Fruit fly (Drosophila melanogaster) whole organism, embryonic: ENCODE measurements around the gene Cpr62Bc.

Experiments
- BtbVII ChIP-seq: fragments of 200-800 bp; sonication (Bioruptor generic); optimal IDR thresholded peaks from 3 replicates; lab custom pipeline; 2017; ENCODE audit warnings: missing biosample characterization, mild to moderate bottlenecking, missing genetic modification characterization
- C15 ChIP-seq: fragments of 200-800 bp; sonication (Bioruptor generic); IDR thresholded peaks from 3 replicates; pipeline ENCODE4 v1.3.6; 2022; ENCODE audit warnings: missing biosample characterization, missing genetic modification characterization
- CG10321 ChIP-seq: fragments of 200-800 bp; sonication (Bioruptor generic); IDR thresholded peaks from 2 replicates; pipeline ENCODE4 v1.3.6; 2022; ENCODE audit warnings: missing biosample characterization, missing genetic modification characterization
- CG10959 ChIP-seq: fragments of 200-800 bp; sonication (Bioruptor generic); IDR thresholded peaks from 2 replicates; pipeline ENCODE4 v1.3.6; 2022; ENCODE audit warnings: missing biosample characterization, missing genetic modification characterization
- CG10979 ChIP-seq: fragments of 200-800 bp; sonication (Bioruptor generic); optimal IDR thresholded peaks from 2 replicates; lab custom pipeline; 2018; ENCODE audit warnings: missing biosample characterization, mild to moderate bottlenecking, missing genetic modification characterization, moderate library complexity
- CG11504 ChIP-seq: fragments of 200-800 bp; sonication (Bioruptor generic); optimal IDR thresholded peaks from 3 replicates; lab custom pipeline; 2019; ENCODE audit warnings: missing biosample characterization, mild to moderate bottlenecking, missing genetic modification characterization, moderate library complexity
- CG12236 ChIP-seq: fragments of 200-800 bp; sonication (Bioruptor generic); optimal IDR thresholded peaks from 2 replicates; lab custom pipeline; 2016; ENCODE audit warnings: missing biosample characterization, missing genetic modification characterization
- CG12299 ChIP-seq: fragments of 200-800 bp; sonication (Bioruptor generic); optimal IDR thresholded peaks from 2 replicates; lab custom pipeline; 2018; ENCODE audit warnings: missing biosample characterization, mild to moderate bottlenecking, missing genetic modification characterization
- CG12744 ChIP-seq: fragments of 200-800 bp; sonication (Bioruptor generic); optimal IDR thresholded peaks from 2 replicates; lab custom pipeline; 2016; ENCODE audit warnings: missing biosample characterization, missing genetic modification characterization
- CG14860 ChIP-seq: fragments of 200-800 bp; sonication (Bioruptor generic); IDR thresholded peaks from 3 replicates; pipeline ENCODE4 v1.3.6; 2022; ENCODE audit warnings: missing biosample characterization, missing genetic modification characterization; ENCODE audit not compliant: partially characterized antibody
- CG16813 ChIP-seq: fragments of 200-800 bp; sonication (Bioruptor generic); IDR thresholded peaks from 3 replicates; pipeline ENCODE4 v1.3.6; 2022; ENCODE audit warnings: missing biosample characterization, missing genetic modification characterization; ENCODE audit not compliant: partially characterized antibody
- CG16863 ChIP-seq: fragments of 200-800 bp; sonication (Bioruptor generic); optimal IDR thresholded peaks from 3 replicates; lab custom pipeline; 2016; ENCODE audit warnings: missing biosample characterization, missing genetic modification characterization
- CG17361 ChIP-seq: fragments of 200-800 bp; sonication (Bioruptor generic); IDR thresholded peaks from 3 replicates; pipeline ENCODE4 v1.3.6; 2022; ENCODE audit warnings: missing biosample characterization, missing genetic modification characterization
- CG2116 ChIP-seq: fragments of 200-800 bp; sonication (Bioruptor generic); optimal IDR thresholded peaks from 3 replicates; lab custom pipeline; 2018; ENCODE audit warnings: missing biosample characterization, mild to moderate bottlenecking, missing genetic modification characterization
- CG31388 ChIP-seq: fragments of 200-800 bp; sonication (Bioruptor generic); optimal IDR thresholded peaks from 2 replicates; lab custom pipeline; 2016; ENCODE audit warnings: missing biosample characterization, missing genetic modification characterization
- CG3163 ChIP-seq: fragments of 200-800 bp; sonication (Bioruptor generic); optimal IDR thresholded peaks from 3 replicates; lab custom pipeline; 2016; ENCODE audit warnings: missing biosample characterization, missing genetic modification characterization
- CG32772 ChIP-seq: fragments of 200-800 bp; sonication (Bioruptor generic); IDR thresholded peaks from 2 replicates; pipeline ENCODE4 v1.3.6; 2022; ENCODE audit warnings: missing biosample characterization, missing genetic modification characterization
- CG33557 ChIP-seq: fragments of 200-800 bp; sonication (Bioruptor generic); optimal IDR thresholded peaks from 2 replicates; lab custom pipeline; 2019; ENCODE audit warnings: missing biosample characterization, mild to moderate bottlenecking, missing genetic modification characterization, moderate library complexity
- CG6272 ChIP-seq: fragments of 200-800 bp; sonication (Bioruptor generic); IDR thresholded peaks from 2 replicates; pipeline ENCODE4 v1.3.6; 2022; ENCODE audit warnings: missing biosample characterization, missing genetic modification characterization
- CG8089 ChIP-seq: fragments of 200-800 bp; sonication (Bioruptor generic); optimal IDR thresholded peaks from 3 replicates; lab custom pipeline; 2016; ENCODE audit warnings: missing biosample characterization, missing genetic modification characterization
- Dref ChIP-seq: fragments of 200-800 bp; sonication (Bioruptor generic); IDR thresholded peaks from 2 replicates; pipeline ENCODE4 v1.3.6; 2022; ENCODE audit warnings: missing biosample characterization, missing genetic modification characterization
- Hr51 ChIP-seq, 2 experiments: fragments of 200-800 bp; sonication (Bioruptor generic); optimal IDR thresholded peaks; 2 replicates in 1 of 2; 3 replicates in 1 of 2; lab custom pipeline; 2016 to 2018; ENCODE audit warnings: missing biosample characterization in 2 of 2, missing genetic modification characterization in 2 of 2, mild to moderate bottlenecking in 1 of 2, moderate library complexity in 1 of 2
- MTF-1 ChIP-seq: fragments of 200-800 bp; sonication (Bioruptor generic); optimal IDR thresholded peaks from 2 replicates; lab custom pipeline; 2018; ENCODE audit warnings: missing biosample characterization, mild to moderate bottlenecking, missing genetic modification characterization, borderline replicate concordance
- Scr ChIP-seq: fragments of 200-800 bp; sonication (Bioruptor generic); IDR thresholded peaks from 2 replicates; pipeline ENCODE4 v1.3.6; 2022; ENCODE audit warnings: missing biosample characterization, missing genetic modification characterization; ENCODE audit not compliant: partially characterized antibody
- Sox102F ChIP-seq: fragments of 200-800 bp; sonication (Bioruptor generic); optimal IDR thresholded peaks from 2 replicates; lab custom pipeline; 2018; ENCODE audit warnings: missing biosample characterization, mild to moderate bottlenecking, missing genetic modification characterization, moderate library complexity
- Spps ChIP-seq: fragments of 200-800 bp; sonication (Bioruptor generic); optimal IDR thresholded peaks from 2 replicates; lab custom pipeline; 2018; ENCODE audit warnings: missing biosample characterization, mild to moderate bottlenecking, missing genetic modification characterization
- Trl ChIP-seq, 3 experiments: fragments of >200 bp in 2 of 3; fragments of 200-800 bp in 1 of 3; sonication (Bioruptor generic) in 1 of 3; optimal IDR thresholded peaks; 2 replicates in 1 of 3; 3 replicates in 2 of 3; lab custom pipeline; 2016 to 2017; ENCODE audit warnings: missing biosample characterization in 1 of 3, missing genetic modification characterization in 1 of 3
- bigmax ChIP-seq: fragments of 200-800 bp; sonication (Bioruptor generic); optimal IDR thresholded peaks from 2 replicates; lab custom pipeline; 2018; ENCODE audit warnings: missing biosample characterization, mild to moderate bottlenecking, missing genetic modification characterization
- caup ChIP-seq: fragments of 200-800 bp; sonication (Bioruptor generic); optimal IDR thresholded peaks from 3 replicates; lab custom pipeline; 2017; ENCODE audit warnings: missing biosample characterization, mild to moderate bottlenecking, missing genetic modification characterization, moderate library complexity; ENCODE audit not compliant: severe bottlenecking
- crol ChIP-seq: fragments of 200-800 bp; sonication (Bioruptor generic); IDR thresholded peaks from 2 replicates; pipeline ENCODE4 v1.3.6; 2022; ENCODE audit warnings: missing biosample characterization, missing genetic modification characterization
- danr ChIP-seq: fragments of 200-800 bp; sonication (Bioruptor generic); IDR thresholded peaks from 2 replicates; pipeline ENCODE4 v1.3.6; 2022; ENCODE audit warnings: missing biosample characterization, missing genetic modification characterization
- gcm ChIP-seq: fragments of 200-800 bp; sonication (Bioruptor generic); optimal IDR thresholded peaks from 2 replicates; lab custom pipeline; 2019; ENCODE audit warnings: missing biosample characterization, mild to moderate bottlenecking, missing genetic modification characterization, moderate library complexity
- ind ChIP-seq: fragments of 200-800 bp; sonication (Bioruptor generic); optimal IDR thresholded peaks from 3 replicates; lab custom pipeline; 2016; ENCODE audit warnings: missing biosample characterization, missing genetic modification characterization
- kni ChIP-seq: fragments of 200-800 bp; sonication (Bioruptor generic); optimal IDR thresholded peaks from 3 replicates; lab custom pipeline; 2017; ENCODE audit warnings: mild to moderate bottlenecking, missing biosample characterization, missing genetic modification reagents, missing genetic modification characterization
- onecut ChIP-seq: fragments of 200-800 bp; sonication (Bioruptor generic); IDR thresholded peaks from 2 replicates; pipeline ENCODE4 v1.3.6; 2022; ENCODE audit warnings: missing biosample characterization, missing genetic modification characterization
- otp ChIP-seq: fragments of 200-800 bp; sonication (Bioruptor generic); IDR thresholded peaks from 3 replicates; pipeline ENCODE4, ENCODE4 v1.3.6; 2022; ENCODE audit warnings: missing biosample characterization, missing genetic modification characterization
- pho ChIP-seq: fragments of 200-800 bp; sonication (Bioruptor generic); optimal IDR thresholded peaks from 2 replicates; lab custom pipeline; 2016; ENCODE audit warnings: missing biosample characterization, missing genetic modification characterization
- pnt ChIP-seq: fragments of 200-800 bp; sonication (Bioruptor generic); optimal IDR thresholded peaks from 3 replicates; lab custom pipeline; 2016; ENCODE audit warnings: missing biosample characterization, missing genetic modification characterization
- sd ChIP-seq: fragments of 200-800 bp; sonication (Bioruptor generic); optimal IDR thresholded peaks from 3 replicates; lab custom pipeline; 2018; ENCODE audit warnings: missing biosample characterization, mild to moderate bottlenecking, missing genetic modification characterization, moderate library complexity
- sens-2 ChIP-seq: fragments of 200-800 bp; sonication (Bioruptor generic); IDR thresholded peaks from 2 replicates; pipeline ENCODE4 v1.3.6; 2022; ENCODE audit warnings: missing biosample characterization, missing genetic modification characterization
- sqz ChIP-seq: fragments of 200-800 bp; sonication (Bioruptor generic); optimal IDR thresholded peaks from 3 replicates; lab custom pipeline; 2018; ENCODE audit warnings: missing biosample characterization, mild to moderate bottlenecking, missing genetic modification characterization
- ssp ChIP-seq: fragments of 200-800 bp; sonication (Bioruptor generic); IDR thresholded peaks from 2 replicates; pipeline ENCODE4 v1.3.6; 2022; ENCODE audit warnings: missing biosample characterization, missing genetic modification characterization
- unc-4 ChIP-seq: fragments of 200-800 bp; sonication (Bioruptor generic); IDR thresholded peaks from 2 replicates; pipeline ENCODE4 v1.3.6; 2022; ENCODE audit warnings: missing biosample characterization, missing genetic modification characterization; ENCODE audit not compliant: partially characterized antibody
- zen2 ChIP-seq: fragments of 200-800 bp; sonication (Bioruptor generic); IDR thresholded peaks from 3 replicates; pipeline ENCODE4 v1.3.6; 2022; ENCODE audit warnings: missing biosample characterization, missing genetic modification characterization; ENCODE audit not compliant: partially characterized antibody
- zfh1 ChIP-seq: fragments of 200-800 bp; sonication (Bioruptor generic); IDR thresholded peaks from 3 replicates; pipeline ENCODE4 v1.3.6; 2022; ENCODE audit warnings: missing biosample characterization, missing genetic modification characterization

Cpr62Bc gene

dm6 chr3L:1859563-1859962 lies 17.7 kb upstream of the Cpr62Bc start (continued):
- 0 out of 3 replicates have a peak, but pooled peaks have one; percentile 14 for TF ChIP-seq otp (GFP tag; lab: Robert Waterston, UW)
- peak; percentile 7 for TF ChIP-seq caup (GFP tag; lab: Kevin White, UChicago)
- TF ChIP-seq CG2116 (GFP tag; lab: Kevin White, UChicago): no peak
- TF ChIP-seq gcm (GFP tag; lab: Kevin White, UChicago): no peak

- TF ChIP-seq CG12236 (GFP tag; lab: Kevin White, UChicago) (no peak), sens-2 (GFP tag; lab: Robert Waterston, UW) (no peak), Hr51 (GFP tag; optimal IDR thresholded peaks at IDR 0.05; lab: Kevin White, UChicago) (peak; percentile 71 to 75), CG16813 (GFP tag; lab: Robert Waterston, UW) (no peak), CG10959 (GFP tag; lab: Robert Waterston, UW) (no peak), crol (GFP tag; lab: Robert Waterston, UW) (no peak), ssp (GFP tag; lab: Robert Waterston, UW) (peak; percentile 98), CG12744 (GFP tag; lab: Kevin White, UChicago) (peak; percentile 78), CG10979 (peak; percentile 62), Dref (GFP tag; lab: Robert Waterston, UW) (peak; percentile 4; the same call in 1 of the 2 replicates), Trl (optimal IDR thresholded peaks at IDR 0.05; lab: Kevin White, UChicago) (peak in 1 of 2 experiments; percentile 11), Trl (GFP tag; optimal IDR thresholded peaks at IDR 0.05; lab: Kevin White, UChicago) (peak; percentile 76), ind (GFP tag; lab: Kevin White, UChicago) (peak; percentile 84), Scr (GFP tag; lab: Robert Waterston, UW) (peak; percentile 33; the same call in 1 of the 2 replicates), sd (tag; lab: Kevin White, UChicago) (no peak), bigmax (no peak), CG10321 (no peak), CG32772 (GFP tag; lab: Robert Waterston, UW) (peak; percentile 41; the same call in 1 of the 2 replicates), pnt (GFP tag; lab: Kevin White, UChicago) (peak; percentile 66), onecut (GFP tag; lab: Robert Waterston, UW) (peak; percentile 53), danr (peak; percentile 33; the same call in 1 of the 2 replicates), kni (GFP tag; lab: Kevin White, UChicago) (no peak), zen2 (GFP tag; lab: Robert Waterston, UW) (no peak), Sox102F (GFP tag; lab: Kevin White, UChicago) (peak; percentile 68), sqz (GFP tag; lab: Kevin White, UChicago) (no peak), CG17361 (GFP tag; lab: Robert Waterston, UW) (peak; percentile 87), CG31388 (GFP tag; lab: Kevin White, UChicago) (peak; percentile 21), CG11504 (tag; lab: Kevin White, UChicago) (peak; percentile 82), CG3163 (peak; percentile 62), CG16863 (GFP tag; lab: Kevin White, UChicago) (peak; percentile 40), CG33557 (peak; percentile 66), MTF-1 (GFP tag; lab: Kevin White, UChicago) (no peak), unc-4 (GFP tag; lab: Robert Waterston, UW) (peak; percentile 42; the same call in 1 of the 2 replicates), pho (GFP tag; lab: Kevin White, UChicago) (peak; percentile 84), BtbVII (GFP tag; lab: Kevin White, UChicago) (no peak), CG12299 (tag; lab: Kevin White, UChicago) (peak; percentile 12), C15 (GFP tag; lab: Robert Waterston, UW) (no peak), CG6272 (peak; percentile 69), CG8089 (GFP tag; lab: Kevin White, UChicago) (peak; percentile 48), zfh1 (GFP tag; lab: Robert Waterston, UW) (peak; percentile 39; the same call in 1 of the 3 replicates), Spps (peak; percentile 34), CG14860 (no peak)
Observed at dm6 chr3L:1856467-1857350, 14.8 kb upstream of the Cpr62Bc start, which contains the start of gene CG12024. TSS of gene CG12024 (plus strand) at chr3L:1857165.
